Worm (Caenorhabditis elegans): Measurements from ENCODE around the gene ptb-1.

Gene ptb-1

ce11 chrII:10706901-10707300 is 31.5 kb downstream of the ptb-1 start, which contains the start of gene col-80:
col-80 (plus strand) TSS chrII:10707201.
- TF ChIP-seq lim-6 (tag; optimal IDR thresholded peaks at IDR 0.05) = no peak
- TF ChIP-seq zip-5 (tag; optimal IDR thresholded peaks at IDR 0.05) = no peak
- TF ChIP-seq npax-4 (tag; optimal IDR thresholded peaks at IDR 0.05) = no peak
- no peak for TF ChIP-seq nhr-11 (tag; optimal IDR thresholded peaks at IDR 0.05)
- no peak for TF ChIP-seq gmeb-2 (tag; optimal IDR thresholded peaks at IDR 0.05)
- TF ChIP-seq fax-1 (tag; optimal IDR thresholded peaks at IDR 0.05) = no peak
- TF ChIP-seq odd-2 (tag; optimal IDR thresholded peaks at IDR 0.05) = no peak
- TF ChIP-seq unc-86 (tag; optimal IDR thresholded peaks at IDR 0.05) = no peak
- TF ChIP-seq ceh-19 (GFP tag; optimal IDR thresholded peaks at IDR 0.05) = no peak
- TF ChIP-seq pha-2 (tag; optimal IDR thresholded peaks at IDR 0.05) = no peak
- TF ChIP-seq ceh-48 (tag; optimal IDR thresholded peaks at IDR 0.05) = no peak
- no peak for TF ChIP-seq hlh-8 (tag; optimal IDR thresholded peaks at IDR 0.05)
- no peak for TF ChIP-seq C38D4.7 (GFP tag; optimal IDR thresholded peaks at IDR 0.05)
- no peak for TF ChIP-seq sdc-2 (tag; optimal IDR thresholded peaks at IDR 0.05)
- TF ChIP-seq ceh-22 (tag; optimal IDR thresholded peaks at IDR 0.05) = no peak
- no peak for TF ChIP-seq ama-1 (optimal IDR thresholded peaks at IDR 0.05)
- TF ChIP-seq F13H6.1 (tag; optimal IDR thresholded peaks at IDR 0.05) = no peak
- TF ChIP-seq Y22D7AL.16 (tag; optimal IDR thresholded peaks at IDR 0.05) = no peak

- TF ChIP-seq syd-9 (tag; optimal IDR thresholded peaks at IDR 0.05) (peak; percentile 5), ets-4 (tag; optimal IDR thresholded peaks at IDR 0.05) (no peak), elt-4 (tag; optimal IDR thresholded peaks at IDR 0.05) (peak; percentile 85)
These were observed 32.2 kb downstream of the ptb-1 start for ce11 chrII:10707439-10708096.

- TF ChIP-seq ref-2 (tag; optimal IDR thresholded peaks at IDR 0.05) = no peak
- TF ChIP-seq dmd-4 (tag; optimal IDR thresholded peaks at IDR 0.05; ENCODE audit: borderline replicate concordance) = no peak
- TF ChIP-seq pax-1 (tag; optimal IDR thresholded peaks at IDR 0.05) = no peak
These were observed 33.3 kb downstream of the ptb-1 start, which contains the start of gene bli-1 for ce11 chrII:10708660-10709059. bli-1 (plus strand) TSS chrII:10708960.

- peak; percentile 65 for TF ChIP-seq C08G9.2 (tag; optimal IDR thresholded peaks at IDR 0.05)
- TF ChIP-seq ceh-48 (tag; optimal IDR thresholded peaks at IDR 0.05) = no peak
- TF ChIP-seq unc-42 (tag; optimal IDR thresholded peaks at IDR 0.05) = peak; percentile 32
- peak; percentile 63 for TF ChIP-seq ceh-31 (tag; optimal IDR thresholded peaks at IDR 0.05)
- no peak for TF ChIP-seq fax-1 (tag; optimal IDR thresholded peaks at IDR 0.05)
- TF ChIP-seq ets-4 (tag; optimal IDR thresholded peaks at IDR 0.05) = peak; percentile 46
- TF ChIP-seq hlh-8 (tag; optimal IDR thresholded peaks at IDR 0.05) = peak; percentile 10
- TF ChIP-seq tbx-2 (tag; optimal IDR thresholded peaks at IDR 0.05) = peak; percentile 19
- TF ChIP-seq ref-2 (tag; optimal IDR thresholded peaks at IDR 0.05) = no peak
- TF ChIP-seq tbx-7 (tag; optimal IDR thresholded peaks at IDR 0.05) = peak; percentile 26
- TF ChIP-seq ceh-2 (tag; optimal IDR thresholded peaks at IDR 0.05) = peak; percentile 67
These were observed 39.0 kb downstream of the ptb-1 start, which contains the start of the genes dph-2 and C09G5.7 for ce11 chrII:10714262-10714933. dph-2 (minus strand) TSS chrII:10714297. C09G5.7 (plus strand) TSS chrII:10714883.

- TF ChIP-seq hlh-13 (GFP tag; optimal IDR thresholded peaks at IDR 0.05) (no peak), unc-3 (GFP tag; conservative IDR thresholded peaks at IDR 0.05) (no peak), unc-3 (tag; optimal IDR thresholded peaks at IDR 0.05) (no peak), gmeb-2 (tag; optimal IDR thresholded peaks at IDR 0.05) (no peak), pros-1 (tag; optimal IDR thresholded peaks at IDR 0.05) (no peak)
These were observed 41.7 kb downstream of the ptb-1 start, which contains the start of gene C09G5.13 for ce11 chrII:10717124-10717523. C09G5.13 (plus strand) TSS chrII:10717424.
